ENCODE assay signal across 5 fruit fly cellular contexts in the genomic region with DNA sequence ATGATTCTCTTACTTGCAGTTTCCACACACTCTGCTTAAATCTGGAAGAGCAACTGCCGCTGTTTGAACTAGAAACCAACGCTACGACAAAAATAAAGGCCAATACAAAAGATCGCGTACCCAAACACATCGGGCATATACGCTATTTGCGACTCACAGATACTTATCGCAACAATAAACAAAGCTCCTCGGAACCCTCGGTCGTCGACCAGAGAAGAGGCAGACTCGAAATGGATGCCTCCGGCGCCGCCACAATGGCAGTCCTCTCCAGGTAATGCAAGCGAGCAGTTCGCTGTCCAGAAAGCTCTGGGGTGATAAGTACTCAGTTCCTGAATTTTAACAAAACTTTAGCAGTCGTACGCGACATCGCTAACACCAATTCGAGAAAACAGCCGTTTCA.
TF ChIP-seq lines count a peak whose summit lies in the region.

No protein-coding gene starts in this region.

- TF ChIP-seq CTCF in whole organism, embryonic (GFP tag; optimal IDR thresholded peaks at IDR 0.05; lab: Kevin White, UChicago): no peak

TF ChIP-seq in whole organism, adult, 20 proteins besides CTCF, POLR2A, EP300 and RAD21:
- TF ChIP-seq CG33017 (tag; optimal IDR thresholded peaks at IDR 0.05; lab: Kevin White, UChicago): peak; percentile 22
- peak; percentile 18 for TF ChIP-seq Mnt (GFP tag; optimal IDR thresholded peaks at IDR 0.05; lab: Kevin White, UChicago)
- TF ChIP-seq kay (GFP tag; lab: Kevin White, UChicago; ENCODE audit: borderline replicate concordance): no peak
- TF ChIP-seq Clk (GFP tag; optimal IDR thresholded peaks at IDR 0.05; lab: Kevin White, UChicago): no peak
- peak; percentile 56 for TF ChIP-seq CG12768 (GFP tag; optimal IDR thresholded peaks at IDR 0.05; lab: Kevin White, UChicago)
- TF ChIP-seq CG7045 (GFP tag; optimal IDR thresholded peaks at IDR 0.05; lab: Kevin White, UChicago): peak; percentile 10
- peak; percentile 58 for TF ChIP-seq cic (GFP tag; optimal IDR thresholded peaks at IDR 0.05; lab: Kevin White, UChicago)

TF ChIP-seq in whole organism, embryonic, 481 proteins besides CTCF, POLR2A, EP300 and RAD21 (continues in another document):
- peak; percentile 12; the same call in 1 of the 2 replicates for TF ChIP-seq CG13287 (GFP tag; IDR thresholded peaks at IDR 0.05; lab: Robert Waterston, UW; ENCODE audit: partially characterized antibody)
- TF ChIP-seq Rfx (GFP tag; IDR thresholded peaks at IDR 0.05; lab: Robert Waterston, UW): 0 out of 2 replicates have a peak, but pooled peaks have one; percentile 18
- TF ChIP-seq pita (GFP tag; optimal IDR thresholded peaks at IDR 0.05; lab: Kevin White, UChicago): no peak
- no peak for TF ChIP-seq pan (optimal IDR thresholded peaks at IDR 0.05; lab: Kevin White, UChicago)
- peak in 1 of 2 experiments; percentile 9 for TF ChIP-seq pan (GFP tag; optimal IDR thresholded peaks at IDR 0.05 in 1 of 2, IDR thresholded peaks at IDR 0.05 in 1 of 2)
- TF ChIP-seq esg (GFP tag; conservative IDR thresholded peaks at IDR 0.05; lab: Robert Waterston, UW): no peak
- peak; percentile 49 for TF ChIP-seq Med (GFP tag; lab: Kevin White, UChicago)
- TF ChIP-seq CG12769 (tag; optimal IDR thresholded peaks at IDR 0.05; lab: Kevin White, UChicago): peak; percentile 8
- TF ChIP-seq lbe (GFP tag; optimal IDR thresholded peaks at IDR 0.05; lab: Kevin White, UChicago): peak; percentile 6
- TF ChIP-seq lov (optimal IDR thresholded peaks at IDR 0.05; lab: Kevin White, UChicago): no peak
- no peak for TF ChIP-seq lov (GFP tag; IDR thresholded peaks at IDR 0.05; lab: Robert Waterston, UW)
- peak; percentile 10 for TF ChIP-seq Deaf1 (tag; optimal IDR thresholded peaks at IDR 0.05; lab: Kevin White, UChicago)
- TF ChIP-seq phol (tag; optimal IDR thresholded peaks at IDR 0.05; lab: Kevin White, UChicago): no peak
- no peak for TF ChIP-seq B-H1 (GFP tag; IDR thresholded peaks at IDR 0.05; lab: Robert Waterston, UW)
- TF ChIP-seq CG4820 (GFP tag; optimal IDR thresholded peaks at IDR 0.05; lab: Kevin White, UChicago): no peak
- no peak for TF ChIP-seq Hey (tag; optimal IDR thresholded peaks at IDR 0.05; lab: Kevin White, UChicago)
- TF ChIP-seq hkb (optimal IDR thresholded peaks at IDR 0.05; lab: Kevin White, UChicago): no peak
- TF ChIP-seq hkb (GFP tag; IDR thresholded peaks at IDR 0.05; lab: Robert Waterston, UW): no peak
- peak; percentile 20 for TF ChIP-seq nom (GFP tag; optimal IDR thresholded peaks at IDR 0.05; lab: Kevin White, UChicago)
- peak; percentile 76 for TF ChIP-seq CG3163 (GFP tag; optimal IDR thresholded peaks at IDR 0.05; lab: Kevin White, UChicago)

TF ChIP-seq in whole organism, prepupa, 60 proteins besides CTCF, POLR2A, EP300 and RAD21 (continues in another document):
- TF ChIP-seq Sox15 (GFP tag; optimal IDR thresholded peaks at IDR 0.05; lab: Kevin White, UChicago) (no peak), CG3919 (GFP tag; optimal IDR thresholded peaks at IDR 0.05; lab: Kevin White, UChicago) (peak; percentile 14), Smox (GFP tag; optimal IDR thresholded peaks at IDR 0.05; lab: Kevin White, UChicago) (no peak), lz (GFP tag; optimal IDR thresholded peaks at IDR 0.05; lab: Kevin White, UChicago) (no peak), acj6 (GFP tag; optimal IDR thresholded peaks at IDR 0.05; lab: Kevin White, UChicago) (no peak), CG9139 (GFP tag; optimal IDR thresholded peaks at IDR 0.05; lab: Kevin White, UChicago) (peak; percentile 45), net (GFP tag; optimal IDR thresholded peaks at IDR 0.05; lab: Kevin White, UChicago) (peak; percentile 18), Lpt (GFP tag; optimal IDR thresholded peaks at IDR 0.05; lab: Kevin White, UChicago) (peak; percentile 45), CG6163 (GFP tag; IDR thresholded peaks at IDR 0.05; lab: Robert Waterston, UW) (peak; percentile 52; the same call in 2 of the 3 replicates), CG11294 (GFP tag; IDR thresholded peaks at IDR 0.05; lab: Robert Waterston, UW) (no peak), esn (GFP tag; optimal IDR thresholded peaks at IDR 0.05; lab: Kevin White, UChicago) (peak; percentile 25), Hr38 (GFP tag; optimal IDR thresholded peaks at IDR 0.05; lab: Kevin White, UChicago) (no peak), Ets96B (tag; optimal IDR thresholded peaks at IDR 0.05; lab: Kevin White, UChicago) (no peak), CG6276 (GFP tag; optimal IDR thresholded peaks at IDR 0.05; lab: Kevin White, UChicago) (peak; percentile 17), svp (GFP tag; lab: Kevin White, UChicago) (peak; percentile 86), Eip93F (GFP tag; optimal IDR thresholded peaks at IDR 0.05; lab: Kevin White, UChicago) (no peak), CG6792 (GFP tag; optimal IDR thresholded peaks at IDR 0.05; lab: Kevin White, UChicago) (no peak), CG6808 (GFP tag; optimal IDR thresholded peaks at IDR 0.05; lab: Kevin White, UChicago) (peak; percentile 0), CG11762 (GFP tag; optimal IDR thresholded peaks at IDR 0.05; lab: Kevin White, UChicago; ENCODE audit: insufficient read depth) (no peak), CG10631 (GFP tag; optimal IDR thresholded peaks at IDR 0.05; lab: Kevin White, UChicago) (no peak), Hr39 (GFP tag; optimal IDR thresholded peaks at IDR 0.05; lab: Kevin White, UChicago) (no peak)

TF ChIP-seq in whole organism, pupa, 21 proteins besides CTCF, POLR2A, EP300 and RAD21:
- TF ChIP-seq CG12605 (GFP tag; IDR thresholded peaks at IDR 0.05; lab: Robert Waterston, UW) (0 out of 2 replicates have a peak, but pooled peaks have one; percentile 24), D1 (tag; optimal IDR thresholded peaks at IDR 0.05; lab: Kevin White, UChicago) (no peak), CG34367 (tag; optimal IDR thresholded peaks at IDR 0.05; lab: Kevin White, UChicago) (no peak), Pif1A (GFP tag; optimal IDR thresholded peaks at IDR 0.05; lab: Kevin White, UChicago) (no peak), Ets98B (GFP tag; IDR thresholded peaks at IDR 0.05; lab: Robert Waterston, UW) (peak; percentile 48), CG13204 (GFP tag; optimal IDR thresholded peaks at IDR 0.05; lab: Kevin White, UChicago) (no peak), Snoo (tag; optimal IDR thresholded peaks at IDR 0.05; lab: Kevin White, UChicago) (no peak), CG32121 (GFP tag; IDR thresholded peaks at IDR 0.05; lab: Robert Waterston, UW) (no peak), EcR (GFP tag; optimal IDR thresholded peaks at IDR 0.05; lab: Kevin White, UChicago) (peak; percentile 94), CG17806 (tag; optimal IDR thresholded peaks at IDR 0.05; lab: Kevin White, UChicago) (no peak), rn (GFP tag; IDR thresholded peaks at IDR 0.05; lab: Robert Waterston, UW) (no peak), CG10348 (GFP tag; IDR thresholded peaks at IDR 0.05; lab: Robert Waterston, UW) (no peak), CG15710 (tag; optimal IDR thresholded peaks at IDR 0.05; lab: Kevin White, UChicago) (no peak), CG8301 (tag; optimal IDR thresholded peaks at IDR 0.05; lab: Kevin White, UChicago) (no peak), fd96Ca (GFP tag; IDR thresholded peaks at IDR 0.05; lab: Robert Waterston, UW) (peak; percentile 11; the same call in 1 of the 3 replicates), Pif1B (GFP tag; optimal IDR thresholded peaks at IDR 0.05; lab: Kevin White, UChicago) (peak; percentile 38), CG4496 (GFP tag; IDR thresholded peaks at IDR 0.05; lab: Robert Waterston, UW) (0 out of 3 replicates have a peak, but pooled peaks have one; percentile 42), CG14655 (GFP tag; optimal IDR thresholded peaks at IDR 0.05; lab: Kevin White, UChicago) (no peak), gl (tag; optimal IDR thresholded peaks at IDR 0.05; lab: Kevin White, UChicago) (peak; percentile 38), CG8159 (tag; optimal IDR thresholded peaks at IDR 0.05; lab: Kevin White, UChicago) (no peak), CG9948 (tag; optimal IDR thresholded peaks at IDR 0.05; lab: Kevin White, UChicago) (no peak)

TF ChIP-seq in whole organism, wandering third instar larva, 38 proteins besides CTCF, POLR2A, EP300 and RAD21:
- TF ChIP-seq Rel (GFP tag; optimal IDR thresholded peaks at IDR 0.05; lab: Kevin White, UChicago): no peak
- no peak for TF ChIP-seq Rel (tag; optimal IDR thresholded peaks at IDR 0.05; lab: Kevin White, UChicago)
- peak; percentile 32 for TF ChIP-seq h (GFP tag; optimal IDR thresholded peaks at IDR 0.05; lab: Kevin White, UChicago)
- peak; percentile 56 for TF ChIP-seq Dif (GFP tag; optimal IDR thresholded peaks at IDR 0.05; lab: Kevin White, UChicago; ENCODE audit: partially characterized antibody)
- no peak for TF ChIP-seq Myc (optimal IDR thresholded peaks at IDR 0.05; lab: Kevin White, UChicago)
- no peak for TF ChIP-seq Hnf4 (GFP tag; optimal IDR thresholded peaks at IDR 0.05; lab: Kevin White, UChicago)
- TF ChIP-seq Hr83 (GFP tag; optimal IDR thresholded peaks at IDR 0.05; lab: Kevin White, UChicago; ENCODE audit: poor library complexity, severe bottlenecking): peak; percentile 81
- TF ChIP-seq CG32264 (GFP tag; optimal IDR thresholded peaks at IDR 0.05; lab: Kevin White, UChicago): no peak
- peak; percentile 40 for TF ChIP-seq br (GFP tag; optimal IDR thresholded peaks at IDR 0.05; lab: Kevin White, UChicago)
- TF ChIP-seq rgr (GFP tag; optimal IDR thresholded peaks at IDR 0.05; lab: Kevin White, UChicago): peak; percentile 5
- no peak for TF ChIP-seq dsf (GFP tag; optimal IDR thresholded peaks at IDR 0.05; lab: Kevin White, UChicago; ENCODE audit: borderline replicate concordance)
- no peak for TF ChIP-seq N (GFP tag; optimal IDR thresholded peaks at IDR 0.05; lab: Kevin White, UChicago)
- peak; percentile 10 for TF ChIP-seq Jra (GFP tag; optimal IDR thresholded peaks at IDR 0.05; lab: Kevin White, UChicago)
- TF ChIP-seq GATAd (GFP tag; optimal IDR thresholded peaks at IDR 0.05; lab: Kevin White, UChicago): no peak
- peak; percentile 14 for TF ChIP-seq Sp1 (GFP tag; optimal IDR thresholded peaks at IDR 0.05; lab: Kevin White, UChicago)
